Fruit fly (Drosophila melanogaster): ENCODE results near the gene CtsK1.
A peak's percentile ranks its signal among the peaks of the same experiment; 100 is the strongest.

CtsK1 gene

DNA sequence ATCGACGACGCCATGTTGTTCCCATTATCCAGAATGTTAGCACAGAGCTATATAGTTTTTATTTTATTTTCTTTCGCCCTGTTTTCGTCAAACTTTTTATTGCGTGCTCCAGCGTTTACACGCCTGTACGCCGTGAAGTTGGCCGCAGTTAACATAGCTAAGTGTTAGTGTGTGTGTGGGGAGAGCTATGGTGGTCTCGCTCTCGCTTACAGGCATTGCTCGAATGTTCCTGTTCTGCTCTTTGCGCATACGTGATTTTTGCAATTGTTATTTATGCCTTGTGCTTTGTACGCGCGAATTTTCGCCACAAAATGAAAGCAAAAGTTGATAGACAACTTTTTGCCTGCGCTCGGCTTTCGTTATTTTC lies 10.0 kb downstream of the CtsK1 start (continued):
- TF ChIP-seq pita (GFP tag; optimal IDR thresholded peaks at IDR 0.05) (no peak), Hey (tag; optimal IDR thresholded peaks at IDR 0.05) (peak; percentile 2), NK7.1 (GFP tag; optimal IDR thresholded peaks at IDR 0.05) (no peak), org-1 (GFP tag; optimal IDR thresholded peaks at IDR 0.05) (no peak), CG10274 (GFP tag; optimal IDR thresholded peaks at IDR 0.05) (no peak), CG11085 (GFP tag; IDR thresholded peaks at IDR 0.05) (no peak), CG9609 (GFP tag; optimal IDR thresholded peaks at IDR 0.05) (no peak), CG8478 (optimal IDR thresholded peaks at IDR 0.05) (peak; percentile 74), peb (GFP tag; IDR thresholded peaks at IDR 0.05) (no peak), Pdp1 (GFP tag; optimal IDR thresholded peaks at IDR 0.05) (no peak), Chrac-16 (GFP tag; optimal IDR thresholded peaks at IDR 0.05) (no peak), CG4617 (GFP tag; optimal IDR thresholded peaks at IDR 0.05; ENCODE audit: borderline replicate concordance) (peak; percentile 56), Neu2 (GFP tag; optimal IDR thresholded peaks at IDR 0.05; ENCODE audit: borderline replicate concordance) (no peak), CG8765 (GFP tag; IDR thresholded peaks at IDR 0.05) (no peak), repo (GFP tag; optimal IDR thresholded peaks at IDR 0.05) (no peak), CG6683 (GFP tag; optimal IDR thresholded peaks at IDR 0.05) (no peak), CG5953 (GFP tag; IDR thresholded peaks at IDR 0.05) (no peak), CG34376 (GFP tag; optimal IDR thresholded peaks at IDR 0.05) (peak; percentile 60), pfk (GFP tag; optimal IDR thresholded peaks at IDR 0.05) (peak; percentile 55), tio (GFP tag; optimal IDR thresholded peaks at IDR 0.05) (no peak), CG2129 (GFP tag; IDR thresholded peaks at IDR 0.05; ENCODE audit: partially characterized antibody) (no peak), CG15269 (tag; optimal IDR thresholded peaks at IDR 0.05) (no peak), dimm (GFP tag; IDR thresholded peaks at IDR 0.05) (no peak), Bdp1 (GFP tag; optimal IDR thresholded peaks at IDR 0.05) (peak; percentile 30), CoRest (tag; optimal IDR thresholded peaks at IDR 0.05) (no peak), CG1024 (GFP tag; IDR thresholded peaks at IDR 0.05) (peak; percentile 51), vfl (GFP tag; optimal IDR thresholded peaks at IDR 0.05) (no peak), CG12769 (tag; optimal IDR thresholded peaks at IDR 0.05) (peak; percentile 55), Gug (GFP tag; IDR thresholded peaks at IDR 0.05) (no peak), tgo (GFP tag; IDR thresholded peaks at IDR 0.05) (no peak), CG18764 (GFP tag; optimal IDR thresholded peaks at IDR 0.05) (no peak), bsh (GFP tag; optimal IDR thresholded peaks at IDR 0.05) (no peak), CG31388 (GFP tag; optimal IDR thresholded peaks at IDR 0.05) (no peak), btn (GFP tag; optimal IDR thresholded peaks at IDR 0.05) (no peak), CG32532 (GFP tag; IDR thresholded peaks at IDR 0.05) (no peak), CG2199 (GFP tag; IDR thresholded peaks at IDR 0.05) (peak; percentile 64; the same call in 2 of the 3 replicates), CG3407 (GFP tag; optimal IDR thresholded peaks at IDR 0.05) (no peak), row (GFP tag; IDR thresholded peaks at IDR 0.05) (no peak; the same call in 2 of the 3 replicates), abd-A (tag; optimal IDR thresholded peaks at IDR 0.05) (peak; percentile 82), HLH54F (GFP tag; optimal IDR thresholded peaks at IDR 0.05) (no peak), CG14050 (GFP tag; IDR thresholded peaks at IDR 0.05) (no peak), CG32772 (GFP tag; IDR thresholded peaks at IDR 0.05) (no peak), az2 (GFP tag; optimal IDR thresholded peaks at IDR 0.05) (no peak), tll (GFP tag; optimal IDR thresholded peaks at IDR 0.05) (no peak), Ets65A (GFP tag) (peak; percentile 40), fd96Cb (tag; optimal IDR thresholded peaks at IDR 0.05) (no peak), ase (GFP tag; IDR thresholded peaks at IDR 0.05) (no peak), rib (GFP tag; IDR thresholded peaks at IDR 0.05) (peak; percentile 98), NFAT (GFP tag; IDR thresholded peaks at IDR 0.05) (no peak), CG2678 (tag; optimal IDR thresholded peaks at IDR 0.05) (no peak), Bteb2 (GFP tag; optimal IDR thresholded peaks at IDR 0.05) (no peak), CG31441 (GFP tag; IDR thresholded peaks at IDR 0.05) (no peak), CG5245 (GFP tag; optimal IDR thresholded peaks at IDR 0.05) (no peak)

All from whole organism, embryonic.